Worm (Caenorhabditis elegans) whole organism, early embryonic: ENCODE measurements around the gene dnj-15.

Experiments used
- B0310.2 ChIP-seq: sonication (generic microtip); optimal IDR thresholded peaks from 2 replicates; lab custom pipeline; 2016; ENCODE audit warnings: mild to moderate bottlenecking, missing genetic modification characterization, missing compliant biosample characterization
- F13C5.2 ChIP-seq: sonication (generic microtip); optimal IDR thresholded peaks from 2 replicates; lab custom pipeline; 2017; ENCODE audit warnings: mild to moderate bottlenecking, missing genetic modification characterization, inconsistent platforms, missing compliant biosample characterization
- aly-1 ChIP-seq: sonication (generic microtip); optimal IDR thresholded peaks from 2 replicates; lab custom pipeline; 2016; ENCODE audit warnings: missing genetic modification characterization, missing compliant biosample characterization
- ama-1 ChIP-seq: fragments of 150-350 bp; optimal IDR thresholded peaks from 2 replicates; lab custom pipeline; 2014
- ceh-13 ChIP-seq: fragments of 200-800 bp; sonication (Bioruptor generic); optimal IDR thresholded peaks from 2 replicates; lab custom pipeline; 2018; ENCODE audit warnings: mild to moderate bottlenecking, missing genetic modification characterization, missing compliant biosample characterization
- ceh-36 ChIP-seq: sonication (generic microtip); optimal IDR thresholded peaks from 2 replicates; lab custom pipeline; 2016; ENCODE audit warnings: missing genetic modification characterization, inconsistent platforms, missing compliant biosample characterization
- ets-7 ChIP-seq: sonication (generic microtip); optimal IDR thresholded peaks from 2 replicates; lab custom pipeline; 2016; ENCODE audit warnings: missing genotype, missing genetic modification characterization, missing compliant biosample characterization
- flt-1 ChIP-seq: fragments of 200-800 bp; sonication (Bioruptor generic); IDR thresholded peaks from 2 replicates; pipeline ENCODE4 v1.3.6; 2022; ENCODE audit warnings: missing genetic modification characterization, missing compliant biosample characterization
- hmbx-1 ChIP-seq: sonication (generic microtip); optimal IDR thresholded peaks from 2 replicates; lab custom pipeline; 2016; ENCODE audit warnings: mild to moderate bottlenecking, missing genetic modification characterization, missing compliant biosample characterization
- hmg-4 ChIP-seq: fragments of 200-800 bp; sonication (Bioruptor generic); optimal IDR thresholded peaks from 2 replicates; lab custom pipeline; 2018; ENCODE audit warnings: mild to moderate bottlenecking, missing genetic modification characterization, missing compliant biosample characterization
- hnd-1 ChIP-seq: sonication (generic microtip); optimal IDR thresholded peaks from 2 replicates; lab custom pipeline; 2016; ENCODE audit warnings: missing genetic modification characterization, missing compliant biosample characterization
- pes-1 ChIP-seq: fragments of 200-800 bp; sonication (Bioruptor generic); IDR thresholded peaks from 2 replicates; pipeline ENCODE4 v1.3.6; 2022; ENCODE audit warnings: missing genetic modification reagents, missing genetic modification characterization, missing compliant biosample characterization
- scrt-1 ChIP-seq: fragments of 200-800 bp; sonication (Bioruptor generic); IDR thresholded peaks from 2 replicates; pipeline ENCODE4 v1.3.6; 2022; ENCODE audit warnings: missing genetic modification characterization, missing compliant biosample characterization
- sea-1 ChIP-seq: fragments of 200-800 bp; sonication (Bioruptor generic); conservative IDR thresholded peaks from 2 replicates; pipeline ENCODE4 v1.3.6; 2022; ENCODE audit warnings: missing genetic modification characterization, missing compliant biosample characterization
- tbx-11 ChIP-seq: fragments of 200-800 bp; sonication (Bioruptor generic); IDR thresholded peaks from 2 replicates; pipeline ENCODE4 v1.3.6; 2022; ENCODE audit warnings: missing genetic modification characterization, missing compliant biosample characterization
- tbx-37 ChIP-seq: fragments of 200-800 bp; sonication (Bioruptor generic); conservative IDR thresholded peaks from 2 replicates; pipeline ENCODE4 v1.3.6; 2022; ENCODE audit warnings: missing genetic modification reagents, missing genetic modification characterization, missing compliant biosample characterization
- tra-4 ChIP-seq: sonication (generic microtip); optimal IDR thresholded peaks from 2 replicates; lab custom pipeline; 2017; ENCODE audit warnings: missing genetic modification characterization, missing compliant biosample characterization

Gene dnj-15

ce11 chrIV:4204275-4204674, 28.1 kb downstream of the dnj-15 start, which contains the start of gene pax-2:
TSS of gene pax-2 (minus strand) at chrIV:4204375.
- no peak for TF ChIP-seq ceh-36 (tag; lab: Kevin White, UChicago)
- no peak for TF ChIP-seq scrt-1
- no peak for TF ChIP-seq flt-1
- no peak for TF ChIP-seq tra-4
- TF ChIP-seq ets-7 (tag; lab: Kevin White, UChicago), result no peak
- no peak for TF ChIP-seq F13C5.2 (tag; lab: Kevin White, UChicago)
- TF ChIP-seq ama-1, result no peak
- no peak for TF ChIP-seq hmbx-1
- no peak for TF ChIP-seq hmg-4
- TF ChIP-seq ceh-13, result no peak
- TF ChIP-seq hnd-1, result no peak
- TF ChIP-seq sea-1 (GFP tag; lab: Robert Waterston, UW), result no peak
- no peak for TF ChIP-seq B0310.2 (tag; lab: Kevin White, UChicago)
- TF ChIP-seq tbx-11, result no peak
- TF ChIP-seq pes-1 (GFP tag; lab: Robert Waterston, UW), result no peak
- no peak for TF ChIP-seq aly-1 (tag; lab: Kevin White, UChicago)
- no peak for TF ChIP-seq tbx-37

- TF ChIP-seq B0310.2 (tag; lab: Kevin White, UChicago) (no peak), sea-1 (GFP tag; lab: Robert Waterston, UW) (no peak), scrt-1 (no peak), hnd-1 (no peak), pes-1 (GFP tag; lab: Robert Waterston, UW) (no peak)
Measured at ce11 chrIV:4207088-4207487, 30.9 kb downstream of the dnj-15 start, which contains the start of gene osgn-1. TSS of gene osgn-1 (plus strand) at chrIV:4207388.

ce11 chrIV:4209084-4209483, 32.9 kb downstream of the dnj-15 start:
- TF ChIP-seq hnd-1 (no peak), aly-1 (tag; lab: Kevin White, UChicago) (no peak), tbx-37 (no peak), hmg-4 (no peak), scrt-1 (no peak), pes-1 (GFP tag; lab: Robert Waterston, UW) (no peak), ama-1 (no peak), tra-4 (no peak), sea-1 (GFP tag; lab: Robert Waterston, UW) (no peak), flt-1 (no peak), ceh-13 (no peak)

- no peak for TF ChIP-seq tbx-11
- TF ChIP-seq ets-7 (tag; lab: Kevin White, UChicago), result no peak
- no peak for TF ChIP-seq aly-1 (tag; lab: Kevin White, UChicago)
- no peak for TF ChIP-seq hnd-1
- TF ChIP-seq F13C5.2 (tag; lab: Kevin White, UChicago), result no peak
- no peak for TF ChIP-seq tra-4
- no peak for TF ChIP-seq B0310.2 (tag; lab: Kevin White, UChicago)
- TF ChIP-seq ceh-13, result no peak
- TF ChIP-seq hmg-4, result no peak
- no peak for TF ChIP-seq sea-1 (GFP tag; lab: Robert Waterston, UW)
- no peak for TF ChIP-seq hmbx-1
- no peak for TF ChIP-seq tbx-37
- no peak for TF ChIP-seq ama-1
- no peak for TF ChIP-seq scrt-1
- TF ChIP-seq ceh-36 (tag; lab: Kevin White, UChicago), result no peak
Measured at ce11 chrIV:4210868-4211267, 34.7 kb downstream of the dnj-15 start.

ce11 chrIV:4212733-4213132, 36.5 kb downstream of the dnj-15 start:
- no peak for TF ChIP-seq hnd-1
- no peak for TF ChIP-seq aly-1 (tag; lab: Kevin White, UChicago)
- TF ChIP-seq sea-1 (GFP tag; lab: Robert Waterston, UW), result no peak
- TF ChIP-seq tra-4, result no peak
- TF ChIP-seq ets-7 (tag; lab: Kevin White, UChicago), result no peak
- TF ChIP-seq flt-1, result no peak
- TF ChIP-seq ceh-13, result no peak
- TF ChIP-seq tbx-11, result no peak
- no peak for TF ChIP-seq pes-1 (GFP tag; lab: Robert Waterston, UW)
- no peak for TF ChIP-seq hmbx-1
- no peak for TF ChIP-seq B0310.2 (tag; lab: Kevin White, UChicago)
- TF ChIP-seq ama-1, result no peak
- TF ChIP-seq scrt-1, result no peak
- TF ChIP-seq F13C5.2 (tag; lab: Kevin White, UChicago), result no peak
- TF ChIP-seq hmg-4, result no peak
- TF ChIP-seq ceh-36 (tag; lab: Kevin White, UChicago), result no peak
- no peak for TF ChIP-seq tbx-37

ce11 chrIV:4215349-4215748, 39.2 kb downstream of the dnj-15 start:
- TF ChIP-seq tbx-37 (no peak), flt-1 (no peak), hnd-1 (no peak), sea-1 (GFP tag; lab: Robert Waterston, UW) (no peak), hmbx-1 (no peak)

ce11 chrIV:4216099-4216894, 40.1 kb downstream of the dnj-15 start:
- TF ChIP-seq hmg-4 (no peak), pes-1 (GFP tag; lab: Robert Waterston, UW) (no peak), tbx-37 (no peak), ceh-13 (no peak), tra-4 (no peak), flt-1 (no peak), sea-1 (GFP tag; lab: Robert Waterston, UW) (no peak), hmbx-1 (no peak), hnd-1 (no peak), F13C5.2 (tag; lab: Kevin White, UChicago) (no peak), B0310.2 (tag; lab: Kevin White, UChicago) (no peak), aly-1 (tag; lab: Kevin White, UChicago) (no peak), ets-7 (tag; lab: Kevin White, UChicago) (no peak), scrt-1 (no peak), tbx-11 (no peak), ceh-36 (tag; lab: Kevin White, UChicago) (no peak), ama-1 (no peak)

- TF ChIP-seq sea-1 (GFP tag; lab: Robert Waterston, UW), result no peak
Measured at ce11 chrIV:4218276-4218675, 42.1 kb downstream of the dnj-15 start.
